Worm (Caenorhabditis elegans): Measurements from ENCODE around the gene C32H11.4.

ce11 chrIV:12962564-12962963, 41.5 kb downstream of the C32H11.4 start, which contains the start of gene F55G11.8:
- no peak for TF ChIP-seq snpc-4 (GFP tag; optimal IDR thresholded peaks at IDR 0.05)
- TF ChIP-seq snpc-4 (tag; optimal IDR thresholded peaks at IDR 0.05): no peak
- no peak for TF ChIP-seq K12H6.12 (tag; optimal IDR thresholded peaks at IDR 0.05)
- no peak for TF ChIP-seq F22D6.2 (tag; optimal IDR thresholded peaks at IDR 0.05)
- no peak for TF ChIP-seq nfya-1 (tag; optimal IDR thresholded peaks at IDR 0.05; ENCODE audit: borderline replicate concordance, insufficient read depth)
- TF ChIP-seq lin-54 (GFP tag; optimal IDR thresholded peaks at IDR 0.05): no peak
- no peak for TF ChIP-seq F49E8.2 (tag; optimal IDR thresholded peaks at IDR 0.05; ENCODE audit: insufficient read depth)
- TF ChIP-seq hmg-20 (GFP tag; IDR thresholded peaks at IDR 0.05): no peak
- no peak for TF ChIP-seq madf-3 (GFP tag; IDR thresholded peaks at IDR 0.05)
- TF ChIP-seq sea-2 (GFP tag; IDR thresholded peaks at IDR 0.05): no peak
- TF ChIP-seq nfyb-1 (GFP tag; IDR thresholded peaks at IDR 0.05): no peak
- no peak for TF ChIP-seq ccch-3 (GFP tag; optimal IDR thresholded peaks at IDR 0.05)
- no peak for TF ChIP-seq Y53F4B.3 (GFP tag; IDR thresholded peaks at IDR 0.05)
- no peak for TF ChIP-seq ama-1 (optimal IDR thresholded peaks at IDR 0.05)
- no peak for TF ChIP-seq ama-1 (GFP tag; optimal IDR thresholded peaks at IDR 0.05)

Measured in whole organism, young adult.